Worm (Caenorhabditis elegans): ENCODE measurements around the gene ZK1236.1.

The ZK1236.1 gene

ce11 chrIII:8446940-8447403, 17.9 kb downstream of the ZK1236.1 start, which contains the start of gene rpn-3 (continued):
- TF ChIP-seq B0336.3 (GFP tag; IDR thresholded peaks at IDR 0.05) (peak; percentile 85), C06A6.2 (GFP tag; conservative IDR thresholded peaks at IDR 0.05) (peak; percentile 84), ztf-6 (GFP tag; IDR thresholded peaks at IDR 0.05) (0 out of 2 replicates have a peak, but pooled peaks have one; percentile 13), ztf-3 (GFP tag; optimal IDR thresholded peaks at IDR 0.05) (peak; percentile 49), dpff-1 (tag; optimal IDR thresholded peaks at IDR 0.05) (no peak), attf-5 (GFP tag; optimal IDR thresholded peaks at IDR 0.05) (peak; percentile 84), ztf-25 (GFP tag; IDR thresholded peaks at IDR 0.05) (no peak), unc-130 (GFP tag; optimal IDR thresholded peaks at IDR 0.05) (peak; percentile 49), ceh-58 (GFP tag; IDR thresholded peaks at IDR 0.05) (no peak), F37B4.10 (GFP tag; IDR thresholded peaks at IDR 0.05) (no peak), cebp-1 (GFP tag; IDR thresholded peaks at IDR 0.05) (peak; percentile 65), cebp-1 (tag; optimal IDR thresholded peaks at IDR 0.05) (peak; percentile 77), K11D2.4 (GFP tag; IDR thresholded peaks at IDR 0.05) (peak; percentile 93), snpc-1.1 (tag; optimal IDR thresholded peaks at IDR 0.05; ENCODE audit: insufficient read depth) (peak; percentile 60), nhr-179 (tag; optimal IDR thresholded peaks at IDR 0.05) (no peak), aptf-3 (GFP tag; IDR thresholded peaks at IDR 0.05) (0 out of 2 replicates have a peak, but pooled peaks have one; percentile 32), F57A8.1 (GFP tag; optimal IDR thresholded peaks at IDR 0.05) (no peak), pha-4 (tag; optimal IDR thresholded peaks at IDR 0.05) (peak; percentile 81), tbx-9 (tag; optimal IDR thresholded peaks at IDR 0.05; ENCODE audit: borderline replicate concordance) (no peak), dpl-1 (GFP tag; optimal IDR thresholded peaks at IDR 0.05) (peak; percentile 64), madf-8 (GFP tag; conservative IDR thresholded peaks at IDR 0.05) (peak; percentile 80), Y79H2A.3 (GFP tag; conservative IDR thresholded peaks at IDR 0.05) (0 out of 2 replicates have a peak, but pooled peaks have one; percentile 56), mes-4 (tag; optimal IDR thresholded peaks at IDR 0.05) (no peak), hmg-20 (GFP tag; IDR thresholded peaks at IDR 0.05) (0 out of 2 replicates have a peak, but pooled peaks have one; percentile 68), ztf-22 (GFP tag; optimal IDR thresholded peaks at IDR 0.05) (no peak), lin-35 (GFP tag; optimal IDR thresholded peaks at IDR 0.05) (peak in 2 of 3 experiments; percentile 66 to 92), attf-6 (GFP tag; IDR thresholded peaks at IDR 0.05) (peak; percentile 48; the same call in 1 of the 2 replicates), madf-10 (tag; optimal IDR thresholded peaks at IDR 0.05) (peak; percentile 86), sdz-38 (tag; optimal IDR thresholded peaks at IDR 0.05) (no peak), F49E8.2 (tag; optimal IDR thresholded peaks at IDR 0.05; ENCODE audit: insufficient read depth) (peak; percentile 91), ztf-26 (tag; optimal IDR thresholded peaks at IDR 0.05) (peak; percentile 78), mxl-1 (tag; optimal IDR thresholded peaks at IDR 0.05) (no peak), lsl-1 (GFP tag; optimal IDR thresholded peaks at IDR 0.05) (peak; percentile 61), ekl-4 (GFP tag; IDR thresholded peaks at IDR 0.05) (peak; percentile 98), ztf-28 (GFP tag; IDR thresholded peaks at IDR 0.05) (peak; percentile 68; the same call in 1 of the 2 replicates), bed-1 (GFP tag; IDR thresholded peaks at IDR 0.05) (no peak), hlh-12 (tag; optimal IDR thresholded peaks at IDR 0.05) (no peak), zim-3 (tag; optimal IDR thresholded peaks at IDR 0.05) (no peak), unc-62 (GFP tag; optimal IDR thresholded peaks at IDR 0.05) (peak; percentile 2), gei-17 (GFP tag; optimal IDR thresholded peaks at IDR 0.05) (peak; percentile 77), madf-6 (GFP tag; IDR thresholded peaks at IDR 0.05) (peak; percentile 96), ZK185.1 (tag; optimal IDR thresholded peaks at IDR 0.05; ENCODE audit: poor library complexity, severe bottlenecking) (peak; percentile 89), F55B11.4 (tag; optimal IDR thresholded peaks at IDR 0.05; ENCODE audit: borderline replicate concordance, insufficient read depth) (no peak), nfya-1 (tag; optimal IDR thresholded peaks at IDR 0.05; ENCODE audit: borderline replicate concordance, insufficient read depth) (no peak), zfh-2 (GFP tag; conservative IDR thresholded peaks at IDR 0.05) (no peak), somi-1 (GFP tag; optimal IDR thresholded peaks at IDR 0.05) (peak; percentile 83), dox-1 (GFP tag; IDR thresholded peaks at IDR 0.05) (peak; percentile 84), chd-7 (tag; optimal IDR thresholded peaks at IDR 0.05) (peak; percentile 49)

Measured in whole organism, young adult.